Worm (Caenorhabditis elegans) whole organism, late embryonic: ENCODE measurements around the gene let-754.

Source experiments
- F13H6.1 ChIP-seq: sonication (generic microtip); optimal IDR thresholded peaks from 2 replicates; lab custom pipeline; 2016; ENCODE audit warnings: missing genetic modification characterization, missing compliant biosample characterization
- K09A11.1 ChIP-seq: sonication (generic microtip); optimal IDR thresholded peaks from 2 replicates; lab custom pipeline; 2017; ENCODE audit warnings: antibody characterized with exemption, mild to moderate bottlenecking, missing genetic modification characterization, missing compliant biosample characterization; ENCODE audit not compliant: insufficient read depth
- T23F11.4 ChIP-seq: fragments of 200-800 bp; sonication (Bioruptor generic); optimal IDR thresholded peaks from 2 replicates; lab custom pipeline; 2018; ENCODE audit warnings: mild to moderate bottlenecking, missing genetic modification characterization, missing compliant biosample characterization
- Y22D7AL.16 ChIP-seq: sonication (generic microtip); optimal IDR thresholded peaks from 2 replicates; lab custom pipeline; 2016; ENCODE audit warnings: missing genetic modification characterization, missing compliant biosample characterization
- ahr-1 ChIP-seq: sonication (generic microtip); optimal IDR thresholded peaks from 2 replicates; lab custom pipeline; 2016; ENCODE audit warnings: missing genetic modification characterization, missing compliant biosample characterization
- ceh-18 ChIP-seq: sonication (generic microtip); optimal IDR thresholded peaks from 2 replicates; lab custom pipeline; 2016; ENCODE audit warnings: missing genetic modification characterization, missing compliant biosample characterization
- ceh-19 ChIP-seq: fragments of 200-800 bp; sonication (Bioruptor generic); optimal IDR thresholded peaks from 2 replicates; lab custom pipeline; 2018; ENCODE audit warnings: mild to moderate bottlenecking, missing genetic modification characterization, missing compliant biosample characterization
- ceh-22 ChIP-seq: sonication (generic microtip); optimal IDR thresholded peaks from 2 replicates; lab custom pipeline; 2017; ENCODE audit warnings: missing biosample characterization, missing genetic modification characterization
- ceh-24 ChIP-seq: sonication (generic microtip); optimal IDR thresholded peaks from 2 replicates; lab custom pipeline; 2016; ENCODE audit warnings: mild to moderate bottlenecking, missing genetic modification characterization, missing compliant biosample characterization
- ceh-30 ChIP-seq: fragments of 150-350 bp; optimal IDR thresholded peaks from 2 replicates; lab custom pipeline; 2014; ENCODE audit warnings: missing biosample characterization, missing genetic modification characterization
- ets-4 ChIP-seq: sonication (generic microtip); optimal IDR thresholded peaks from 2 replicates; lab custom pipeline; 2016; ENCODE audit warnings: missing genetic modification characterization, missing compliant biosample characterization
- eyg-1 ChIP-seq: sonication (generic microtip); optimal IDR thresholded peaks from 2 replicates; lab custom pipeline; 2016; ENCODE audit warnings: missing genotype, missing genetic modification characterization, missing compliant biosample characterization
- gmeb-2 ChIP-seq: sonication (generic microtip); optimal IDR thresholded peaks from 2 replicates; lab custom pipeline; 2016; ENCODE audit warnings: missing genetic modification characterization, inconsistent platforms, missing compliant biosample characterization
- hlh-15 ChIP-seq: sonication (generic microtip); optimal IDR thresholded peaks from 2 replicates; lab custom pipeline; 2016; ENCODE audit warnings: missing genetic modification characterization, missing compliant biosample characterization
- hlh-30 ChIP-seq: sonication (generic microtip); optimal IDR thresholded peaks from 2 replicates; lab custom pipeline; 2017; ENCODE audit warnings: antibody characterized with exemption, missing genetic modification characterization, missing compliant biosample characterization; ENCODE audit not compliant: insufficient read depth
- hlh-6 ChIP-seq: sonication (generic microtip); optimal IDR thresholded peaks from 2 replicates; lab custom pipeline; 2016; ENCODE audit warnings: missing genotype, missing genetic modification characterization, missing compliant biosample characterization
- hlh-8 ChIP-seq: sonication (generic microtip); optimal IDR thresholded peaks from 2 replicates; lab custom pipeline; 2016; ENCODE audit warnings: missing genotype, missing genetic modification characterization, missing compliant biosample characterization
- lin-11 ChIP-seq: fragments of 200-800 bp; sonication (Bioruptor generic); optimal IDR thresholded peaks from 2 replicates; lab custom pipeline; 2018; ENCODE audit warnings: mild to moderate bottlenecking, missing genetic modification characterization, missing compliant biosample characterization
- nhr-11 ChIP-seq: fragments of 150-350 bp; optimal IDR thresholded peaks from 2 replicates; lab custom pipeline; 2014; ENCODE audit warnings: missing biosample characterization, missing genetic modification characterization
- nhr-232 ChIP-seq: sonication (generic microtip); optimal IDR thresholded peaks from 2 replicates; lab custom pipeline; 2016; ENCODE audit warnings: missing genetic modification characterization, missing compliant biosample characterization
- pat-9 ChIP-seq: fragments of 200-800 bp; sonication (Bioruptor generic); optimal IDR thresholded peaks from 2 replicates; lab custom pipeline; 2018; ENCODE audit warnings: mild to moderate bottlenecking, missing genetic modification characterization, moderate library complexity, missing compliant biosample characterization
- ref-2 ChIP-seq: sonication (generic microtip); optimal IDR thresholded peaks from 2 replicates; lab custom pipeline; 2016; ENCODE audit warnings: missing genetic modification characterization, missing compliant biosample characterization
- rnt-1 ChIP-seq: sonication (generic microtip); optimal IDR thresholded peaks from 2 replicates; lab custom pipeline; 2016; ENCODE audit warnings: missing genetic modification characterization, missing compliant biosample characterization
- sox-2 ChIP-seq: fragments of 200-800 bp; sonication (Bioruptor generic); IDR thresholded peaks from 2 replicates; pipeline ENCODE4 v1.3.6; 2022; ENCODE audit warnings: missing genetic modification reagents, missing genetic modification characterization, missing compliant biosample characterization
- sox-4 ChIP-seq: sonication (generic microtip); optimal IDR thresholded peaks from 2 replicates; lab custom pipeline; 2017; ENCODE audit warnings: mild to moderate bottlenecking, missing genetic modification characterization, inconsistent platforms, missing compliant biosample characterization
- tbx-7 ChIP-seq: sonication (generic microtip); optimal IDR thresholded peaks from 2 replicates; lab custom pipeline; 2016; ENCODE audit warnings: missing genotype, missing genetic modification characterization, missing compliant biosample characterization
- unc-42 ChIP-seq: sonication (generic microtip); optimal IDR thresholded peaks from 2 replicates; lab custom pipeline; 2016; ENCODE audit warnings: missing genotype, missing genetic modification characterization, missing compliant biosample characterization
- unc-86 ChIP-seq: sonication (generic microtip); optimal IDR thresholded peaks from 2 replicates; lab custom pipeline; 2016; ENCODE audit warnings: missing genetic modification characterization, missing compliant biosample characterization
- ztf-16 ChIP-seq: sonication (generic microtip); optimal IDR thresholded peaks from 2 replicates; lab custom pipeline; 2017; ENCODE audit warnings: missing genetic modification characterization, missing compliant biosample characterization

let-754 gene

ce11 chrIII:7952077-7952765, 887 bp downstream of the let-754 start, which contains the start of gene C29E4.15:
C29E4.15 (plus strand) TSS chrIII:7952623.
- TF ChIP-seq unc-42 (tag; lab: Kevin White, UChicago) = peak; percentile 19
- no peak for TF ChIP-seq ceh-24 (tag; lab: Kevin White, UChicago)
- no peak for TF ChIP-seq hlh-30 (tag; lab: Kevin White, UChicago)

ce11 chrIII:7950447-7950846, 2.7 kb downstream of the let-754 start:
- no peak for TF ChIP-seq lin-11 (tag; lab: Kevin White, UChicago)
- no peak for TF ChIP-seq unc-86 (tag; lab: Kevin White, UChicago)
- no peak for TF ChIP-seq nhr-232 (tag; lab: Kevin White, UChicago)
- TF ChIP-seq ets-4 (tag; lab: Kevin White, UChicago) = no peak

ce11 chrIII:7948802-7949201, 4.3 kb downstream of the let-754 start, which contains the start of gene col-90:
col-90 (plus strand) TSS chrIII:7948838.
- TF ChIP-seq hlh-8 (tag; lab: Kevin White, UChicago) (no peak), sox-2 (GFP tag; lab: Robert Waterston, UW) (no peak), gmeb-2 (tag; lab: Kevin White, UChicago) (no peak), ceh-19 (GFP tag; lab: Kevin White, UChicago) (no peak), pat-9 (tag; lab: Kevin White, UChicago) (no peak), ceh-18 (no peak), ceh-22 (tag; lab: Kevin White, UChicago) (no peak), ceh-30 (no peak), ref-2 (tag; lab: Kevin White, UChicago) (no peak), ahr-1 (tag; lab: Kevin White, UChicago) (no peak), Y22D7AL.16 (no peak), K09A11.1 (tag; lab: Kevin White, UChicago) (no peak)

ce11 chrIII:7947677-7948076, 5.4 kb downstream of the let-754 start:
- TF ChIP-seq eyg-1 (tag; lab: Kevin White, UChicago) = no peak
- TF ChIP-seq rnt-1 (tag; lab: Kevin White, UChicago) = no peak
- TF ChIP-seq unc-42 (tag; lab: Kevin White, UChicago) = no peak
- TF ChIP-seq hlh-15 (tag; lab: Kevin White, UChicago) = no peak
- TF ChIP-seq Y22D7AL.16 = no peak
- TF ChIP-seq hlh-30 (tag; lab: Kevin White, UChicago) = no peak
- TF ChIP-seq nhr-11 = no peak
- TF ChIP-seq ztf-16 (tag; lab: Kevin White, UChicago) = no peak
- TF ChIP-seq, all 69 proteins: peak for 0

ce11 chrIII:7946968-7947491, 6.1 kb downstream of the let-754 start, which contains the start of gene gsto-1:
gsto-1 (minus strand) TSS chrIII:7947018.
- no peak for TF ChIP-seq gmeb-2 (tag; lab: Kevin White, UChicago)

ce11 chrIII:7941417-7941816, 11.7 kb downstream of the let-754 start, which contains the start of gene kle-2:
kle-2 (plus strand) TSS chrIII:7941717.
- no peak for TF ChIP-seq Y22D7AL.16
- no peak for TF ChIP-seq T23F11.4
- TF ChIP-seq hlh-6 (tag; lab: Kevin White, UChicago) = no peak
- no peak for TF ChIP-seq sox-4
- no peak for TF ChIP-seq F13H6.1 (tag; lab: Kevin White, UChicago)
- no peak for TF ChIP-seq eyg-1 (tag; lab: Kevin White, UChicago)
- no peak for TF ChIP-seq tbx-7 (tag; lab: Kevin White, UChicago)
- TF ChIP-seq, all 69 proteins: peak for 0
